Worm (Caenorhabditis elegans) whole organism, L4 larva: ENCODE results near the gene F01D5.3.

Source experiments
- F26F4.8 ChIP-seq: fragments of 200-800 bp; sonication (Bioruptor generic); conservative IDR thresholded peaks from 2 replicates; pipeline ENCODE4 v1.3.6; 2022; ENCODE audit warnings: missing genetic modification characterization, missing compliant biosample characterization
- dpl-1 ChIP-seq: fragments of 150-350 bp; optimal IDR thresholded peaks from 2 replicates; lab custom pipeline; 2014; ENCODE audit warnings: missing biosample characterization, missing genetic modification reagents, missing genetic modification characterization
- egl-27 ChIP-seq: sonication (generic microtip); optimal IDR thresholded peaks from 3 replicates; lab custom pipeline; 2017; ENCODE audit warnings: missing biosample characterization, missing genetic modification reagents, missing genetic modification characterization
- lsy-2 ChIP-seq, 2 experiments: fragments of 150-350 bp in 1 of 2; sonication (generic microtip) in 1 of 2; optimal IDR thresholded peaks; 2 replicates each; lab custom pipeline; 2014 to 2017; ENCODE audit warnings: missing biosample characterization in 2 of 2, missing genetic modification characterization in 2 of 2
- nhr-77 ChIP-seq: fragments of 150-350 bp; optimal IDR thresholded peaks from 2 replicates; lab custom pipeline; 2014; ENCODE audit warnings: missing biosample characterization, missing genetic modification characterization
- pha-4 ChIP-seq, 2 experiments: fragments of 150-350 bp in 1 of 2; fragments of 200-800 bp in 1 of 2; sonication (Bioruptor generic) in 1 of 2; IDR thresholded peaks in 1 of 2; optimal IDR thresholded peaks in 1 of 2; 2 replicates each; pipeline versions ENCODE4 v1.3.6 to Lab custom; 2014 to 2022; ENCODE audit warnings: missing genetic modification characterization in 2 of 2, missing genetic modification reagents in 2 of 2, missing biosample characterization in 1 of 2, missing compliant biosample characterization in 1 of 2
- zip-11 ChIP-seq: fragments of 200-800 bp; sonication (Bioruptor generic); IDR thresholded peaks from 2 replicates; pipeline ENCODE4 v1.3.6; 2022; ENCODE audit warnings: missing genetic modification characterization, missing compliant biosample characterization
- ztf-11 ChIP-seq: fragments of 150-350 bp; optimal IDR thresholded peaks from 2 replicates; lab custom pipeline; 2014; ENCODE audit warnings: missing biosample characterization, missing genetic modification characterization

DNA sequence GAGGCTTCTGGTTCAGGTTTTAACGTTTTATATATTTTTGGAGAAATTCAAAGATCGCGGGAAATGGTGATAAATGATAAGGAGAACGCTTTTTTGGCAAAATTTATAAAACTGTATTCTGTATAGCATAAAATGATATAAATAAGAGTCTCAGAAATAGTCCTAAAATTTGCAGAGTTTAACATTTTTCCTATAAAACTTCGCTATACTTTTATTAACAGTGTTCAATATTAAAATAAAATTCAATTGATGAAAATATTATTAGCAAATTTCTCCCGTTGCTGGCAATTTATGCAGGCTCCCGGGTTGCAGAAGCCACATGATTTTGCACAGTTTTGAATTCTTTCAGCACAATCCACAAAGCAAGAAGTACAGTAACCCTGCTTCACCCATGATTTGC is 980 bp downstream of the F01D5.3 start, which contains the start of gene F01D5.2:
- TF ChIP-seq F26F4.8 (GFP tag; lab: Robert Waterston, UW), result no peak
- TF ChIP-seq dpl-1 (GFP tag; lab: Kevin White, UChicago), result no peak
- TF ChIP-seq pha-4 (GFP tag; IDR thresholded peaks at IDR 0.05; lab: Robert Waterston, UW), result no peak
- no peak for TF ChIP-seq pha-4 (tag; optimal IDR thresholded peaks at IDR 0.05; lab: Kevin White, UChicago)
- TF ChIP-seq nhr-77 (tag; lab: Kevin White, UChicago), result no peak
- no peak for TF ChIP-seq ztf-11 (tag; lab: Kevin White, UChicago)
- TF ChIP-seq lsy-2 (tag; optimal IDR thresholded peaks at IDR 0.05; lab: Kevin White, UChicago), result no peak
- no peak for TF ChIP-seq egl-27 (tag; lab: Kevin White, UChicago)
- TF ChIP-seq zip-11 (GFP tag; lab: Robert Waterston, UW), result no peak
